Fruit fly (Drosophila melanogaster) whole organism, embryonic: ENCODE data around the gene spo.

Source experiments
- Abd-B ChIP-seq: fragments of 200-800 bp; sonication (Bioruptor generic); optimal IDR thresholded peaks from 2 replicates; lab custom pipeline; 2018; ENCODE audit warnings: missing biosample characterization, mild to moderate bottlenecking, missing genetic modification characterization, moderate library complexity
- Aef1 ChIP-seq: fragments of 200-800 bp; sonication (Bioruptor generic); IDR thresholded peaks from 3 replicates; pipeline ENCODE4 v1.3.6; 2022; ENCODE audit warnings: missing biosample characterization, missing genetic modification characterization
- Blimp-1 ChIP-seq: fragments of 200-800 bp; sonication (Bioruptor generic); optimal IDR thresholded peaks from 3 replicates; lab custom pipeline; 2018; ENCODE audit warnings: missing biosample characterization, missing genetic modification characterization, mild to moderate bottlenecking, moderate library complexity, missing genetic modification reagents
- CG10321 ChIP-seq: fragments of 200-800 bp; sonication (Bioruptor generic); IDR thresholded peaks from 2 replicates; pipeline ENCODE4 v1.3.6; 2022; ENCODE audit warnings: missing biosample characterization, missing genetic modification characterization
- CG10431 ChIP-seq: fragments of 200-800 bp; sonication (Bioruptor generic); optimal IDR thresholded peaks from 3 replicates; lab custom pipeline; 2018; ENCODE audit warnings: missing biosample characterization, mild to moderate bottlenecking, missing genetic modification characterization
- CG11398 ChIP-seq: fragments of 200-800 bp; sonication (Bioruptor generic); optimal IDR thresholded peaks from 2 replicates; lab custom pipeline; 2016; ENCODE audit warnings: missing biosample characterization, missing genetic modification characterization
- CG12769 ChIP-seq: fragments of 200-800 bp; sonication (Bioruptor generic); optimal IDR thresholded peaks from 2 replicates; lab custom pipeline; 2019; ENCODE audit warnings: missing biosample characterization, mild to moderate bottlenecking, missing genetic modification characterization, moderate library complexity
- CG14050 ChIP-seq: fragments of 200-800 bp; sonication (Bioruptor generic); IDR thresholded peaks from 3 replicates; pipeline ENCODE4 v1.3.6; 2022; ENCODE audit warnings: missing biosample characterization, missing genetic modification characterization
- CG14441 ChIP-seq: fragments of 200-800 bp; sonication (Bioruptor generic); IDR thresholded peaks from 2 replicates; pipeline ENCODE4 v1.3.6; 2022; ENCODE audit warnings: missing biosample characterization, missing genetic modification characterization
- CG16813 ChIP-seq: fragments of 200-800 bp; sonication (Bioruptor generic); IDR thresholded peaks from 3 replicates; pipeline ENCODE4 v1.3.6; 2022; ENCODE audit warnings: missing biosample characterization, missing genetic modification characterization; ENCODE audit not compliant: partially characterized antibody
- CG16815 ChIP-seq: fragments of 200-800 bp; sonication (Bioruptor generic); optimal IDR thresholded peaks from 3 replicates; lab custom pipeline; 2017; ENCODE audit warnings: missing biosample characterization, mild to moderate bottlenecking, missing genetic modification characterization
- CG17829 ChIP-seq: fragments of 200-800 bp; optimal IDR thresholded peaks from 2 replicates; lab custom pipeline; 2019; ENCODE audit warnings: missing biosample characterization, mild to moderate bottlenecking, missing genetic modification characterization, moderate library complexity
- CG18619 ChIP-seq: fragments of 200-800 bp; sonication (Bioruptor generic); optimal IDR thresholded peaks from 3 replicates; lab custom pipeline; 2017; ENCODE audit warnings: missing biosample characterization, mild to moderate bottlenecking, missing genetic modification characterization
- CG2120 ChIP-seq: fragments of 200-800 bp; sonication (Bioruptor generic); optimal IDR thresholded peaks from 3 replicates; lab custom pipeline; 2016; ENCODE audit warnings: missing biosample characterization, missing genetic modification characterization
- CG2199 ChIP-seq: fragments of 200-800 bp; sonication (Bioruptor generic); IDR thresholded peaks from 3 replicates; pipeline ENCODE4 v1.3.6; 2022; ENCODE audit warnings: missing biosample characterization, missing genetic modification characterization
- CG30403 ChIP-seq: fragments of 200-800 bp; sonication (Bioruptor generic); optimal IDR thresholded peaks from 3 replicates; lab custom pipeline; 2016; ENCODE audit warnings: missing biosample characterization, missing genetic modification characterization
- CG31388 ChIP-seq: fragments of 200-800 bp; sonication (Bioruptor generic); optimal IDR thresholded peaks from 2 replicates; lab custom pipeline; 2016; ENCODE audit warnings: missing biosample characterization, missing genetic modification characterization
- CG32532 ChIP-seq: fragments of 200-800 bp; sonication (Bioruptor generic); IDR thresholded peaks from 2 replicates; pipeline ENCODE4 v1.3.6; 2022; ENCODE audit warnings: missing biosample characterization, missing genetic modification characterization
- CG4617 ChIP-seq: fragments of 200-800 bp; sonication (Bioruptor generic); optimal IDR thresholded peaks from 3 replicates; lab custom pipeline; 2016; ENCODE audit warnings: missing biosample characterization, missing genetic modification characterization, borderline replicate concordance
- CG6654 ChIP-seq: fragments of 200-800 bp; sonication (Bioruptor generic); optimal IDR thresholded peaks from 2 replicates; lab custom pipeline; 2017; ENCODE audit warnings: missing biosample characterization, mild to moderate bottlenecking, missing genetic modification characterization
- CG6813 ChIP-seq: fragments of 200-800 bp; sonication (Bioruptor generic); optimal IDR thresholded peaks from 2 replicates; lab custom pipeline; 2017; ENCODE audit warnings: missing biosample characterization, missing genetic modification characterization, mild to moderate bottlenecking, moderate library complexity, missing genetic modification reagents
- CG7556 ChIP-seq: fragments of 200-800 bp; sonication (Bioruptor generic); optimal IDR thresholded peaks from 2 replicates; lab custom pipeline; 2017; ENCODE audit warnings: missing biosample characterization, mild to moderate bottlenecking, missing genetic modification characterization
- CG7745 ChIP-seq: fragments of 200-800 bp; sonication (Bioruptor generic); optimal IDR thresholded peaks from 2 replicates; lab custom pipeline; 2018; ENCODE audit warnings: missing biosample characterization, mild to moderate bottlenecking, missing genetic modification characterization, moderate library complexity
- CG8290 ChIP-seq, 3 experiments: fragments of 200-800 bp; sonication (Bioruptor generic); optimal IDR thresholded peaks; 2 replicates each; lab custom pipeline; 2016 to 2019; ENCODE audit warnings: missing biosample characterization in 3 of 3, missing genetic modification characterization in 3 of 3, mild to moderate bottlenecking in 2 of 3, moderate library complexity in 1 of 3
- CG8924 ChIP-seq: fragments of 200-800 bp; optimal IDR thresholded peaks from 3 replicates; lab custom pipeline; 2019; ENCODE audit warnings: missing biosample characterization, mild to moderate bottlenecking, missing genetic modification characterization, moderate library complexity
- CG9609 ChIP-seq: fragments of 200-800 bp; sonication (Bioruptor generic); optimal IDR thresholded peaks from 3 replicates; lab custom pipeline; 2016; ENCODE audit warnings: missing biosample characterization, missing genetic modification characterization
- CG9727 ChIP-seq: fragments of 200-800 bp; sonication (Bioruptor generic); optimal IDR thresholded peaks from 3 replicates; lab custom pipeline; 2017; ENCODE audit warnings: missing biosample characterization, mild to moderate bottlenecking, missing genetic modification characterization
- Dek ChIP-seq: fragments of 200-800 bp; sonication (Bioruptor generic); optimal IDR thresholded peaks from 3 replicates; lab custom pipeline; 2019; ENCODE audit warnings: missing biosample characterization, mild to moderate bottlenecking, missing genetic modification characterization, moderate library complexity
- Elba2 ChIP-seq: fragments of 200-800 bp; sonication (Bioruptor generic); optimal IDR thresholded peaks from 3 replicates; lab custom pipeline; 2016; ENCODE audit warnings: missing biosample characterization, missing genetic modification characterization
- GATAe ChIP-seq: fragments of 200-800 bp; sonication (Bioruptor generic); conservative IDR thresholded peaks from 2 replicates; pipeline ENCODE4 v1.3.6; 2022; ENCODE audit warnings: missing biosample characterization, missing genetic modification characterization
- Gug ChIP-seq: fragments of 200-800 bp; sonication (Bioruptor generic); IDR thresholded peaks from 4 replicates; pipeline ENCODE4 v1.3.6; 2022; ENCODE audit warnings: missing biosample characterization, missing genetic modification characterization
- Hsf ChIP-seq: fragments of 200-800 bp; sonication (Bioruptor generic); optimal IDR thresholded peaks from 3 replicates; lab custom pipeline; 2016; ENCODE audit warnings: missing biosample characterization, missing genetic modification characterization
- MBD-R2 ChIP-seq: fragments of 200-800 bp; sonication (Bioruptor generic); IDR thresholded peaks from 2 replicates; pipeline ENCODE4 v1.3.6; 2022; ENCODE audit warnings: missing biosample characterization, missing genetic modification characterization
- Oaz ChIP-seq: fragments of 200-800 bp; sonication (Bioruptor generic); IDR thresholded peaks from 2 replicates; pipeline ENCODE4 v1.3.6; 2022; ENCODE audit warnings: missing biosample characterization, missing genetic modification characterization
- Ptx1 ChIP-seq: fragments of 200-800 bp; sonication (Bioruptor generic); IDR thresholded peaks from 2 replicates; pipeline ENCODE4 v1.3.6; 2022; ENCODE audit warnings: missing biosample characterization, missing genetic modification characterization
- Rfx ChIP-seq: fragments of 200-800 bp; sonication (Bioruptor generic); IDR thresholded peaks from 2 replicates; pipeline ENCODE4 v1.3.6; 2022; ENCODE audit warnings: missing biosample characterization, missing genetic modification characterization
- Xbp1 ChIP-seq: fragments of 200-800 bp; sonication (Bioruptor generic); optimal IDR thresholded peaks from 3 replicates; lab custom pipeline; 2016; ENCODE audit warnings: missing biosample characterization, mild to moderate bottlenecking, missing genetic modification characterization
- al ChIP-seq: fragments of 200-800 bp; sonication (Bioruptor generic); IDR thresholded peaks from 2 replicates; pipeline ENCODE4 v1.3.6; 2022; ENCODE audit warnings: missing biosample characterization, missing genetic modification characterization
- cas ChIP-seq: fragments of 200-800 bp; sonication (Bioruptor generic); IDR thresholded peaks from 2 replicates; pipeline ENCODE4 v1.3.6; 2022; ENCODE audit warnings: missing biosample characterization, missing genetic modification characterization
- emc ChIP-seq: fragments of 200-800 bp; sonication (Bioruptor generic); optimal IDR thresholded peaks from 2 replicates; lab custom pipeline; 2016; ENCODE audit warnings: missing biosample characterization, missing genetic modification characterization
- esg ChIP-seq: fragments of 200-800 bp; sonication (Bioruptor generic); conservative IDR thresholded peaks from 2 replicates; pipeline ENCODE4 v1.3.6; 2022; ENCODE audit warnings: missing biosample characterization, missing genetic modification characterization
- fd3F ChIP-seq: fragments of 200-800 bp; sonication (Bioruptor generic); optimal IDR thresholded peaks from 2 replicates; lab custom pipeline; 2018; ENCODE audit warnings: missing biosample characterization, mild to moderate bottlenecking, missing genetic modification characterization, moderate library complexity
- gem ChIP-seq: fragments of 200-800 bp; sonication (Bioruptor generic); optimal IDR thresholded peaks from 2 replicates; lab custom pipeline; 2019; ENCODE audit warnings: missing biosample characterization, mild to moderate bottlenecking, missing genetic modification characterization, moderate library complexity
- hkb ChIP-seq, 2 experiments: fragments of 200-800 bp in 1 of 2; fragments of >200 bp in 1 of 2; sonication (Bioruptor generic) in 1 of 2; IDR thresholded peaks in 1 of 2; optimal IDR thresholded peaks in 1 of 2; 2 replicates each; pipeline versions ENCODE4 v1.3.6 to Lab custom; 2017 to 2022; ENCODE audit warnings: missing biosample characterization in 1 of 2, missing genetic modification characterization in 1 of 2
- lbe ChIP-seq: fragments of 200-800 bp; sonication (Bioruptor generic); optimal IDR thresholded peaks from 2 replicates; lab custom pipeline; 2016; ENCODE audit warnings: missing biosample characterization, mild to moderate bottlenecking, missing genetic modification characterization
- otp ChIP-seq: fragments of 200-800 bp; sonication (Bioruptor generic); IDR thresholded peaks from 3 replicates; pipeline ENCODE4, ENCODE4 v1.3.6; 2022; ENCODE audit warnings: missing biosample characterization, missing genetic modification characterization
- p53 ChIP-seq: fragments of 200-800 bp; sonication (Bioruptor generic); optimal IDR thresholded peaks from 2 replicates; lab custom pipeline; 2016; ENCODE audit warnings: missing biosample characterization, missing genetic modification characterization
- pho ChIP-seq: fragments of 200-800 bp; sonication (Bioruptor generic); optimal IDR thresholded peaks from 2 replicates; lab custom pipeline; 2016; ENCODE audit warnings: missing biosample characterization, missing genetic modification characterization
- row ChIP-seq: fragments of 200-800 bp; sonication (Bioruptor generic); IDR thresholded peaks from 3 replicates; pipeline ENCODE4 v1.3.6; 2022; ENCODE audit warnings: missing biosample characterization, missing genetic modification characterization
- slbo ChIP-seq: fragments of 200-800 bp; sonication (Bioruptor generic); IDR thresholded peaks from 2 replicates; pipeline ENCODE4 v1.3.6; 2022; ENCODE audit warnings: missing biosample characterization, missing genetic modification characterization

Gene spo

DNA sequence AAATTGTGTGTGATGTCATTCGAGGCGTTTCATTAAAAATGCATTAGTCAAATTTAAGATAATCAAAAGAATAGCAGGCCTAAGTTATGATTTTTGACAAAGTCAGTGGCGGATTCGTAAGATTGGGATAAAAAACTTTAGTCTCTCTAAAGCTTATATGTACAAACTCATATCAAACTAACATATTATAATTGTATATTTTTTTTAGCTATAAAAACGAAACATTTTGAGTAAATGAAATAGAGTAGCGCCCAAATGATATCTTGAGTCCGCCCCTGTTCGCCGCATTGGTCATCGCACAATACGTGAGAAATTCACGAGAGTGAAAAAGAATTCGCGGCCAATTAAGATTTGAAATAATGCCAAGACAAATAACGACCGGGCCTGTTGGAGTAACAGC, 38.0 kb downstream of the spo start (continued):
- TF ChIP-seq cas (GFP tag; lab: Robert Waterston, UW) (peak; percentile 59; the same call in 1 of the 2 replicates), Gug (GFP tag; lab: Robert Waterston, UW) (peak; percentile 57; the same call in 1 of the 4 replicates), CG8290 (GFP tag; optimal IDR thresholded peaks at IDR 0.05; lab: Kevin White, UChicago) (no peak), CG8290 (tag; optimal IDR thresholded peaks at IDR 0.05; lab: Kevin White, UChicago) (no peak), CG12769 (tag; lab: Kevin White, UChicago) (no peak), slbo (peak; percentile 81), hkb (optimal IDR thresholded peaks at IDR 0.05; lab: Kevin White, UChicago) (no peak), hkb (GFP tag; IDR thresholded peaks at IDR 0.05; lab: Robert Waterston, UW) (peak; percentile 56), CG8924 (peak; percentile 40), Oaz (no peak), CG2199 (GFP tag; lab: Robert Waterston, UW) (no peak), emc (GFP tag; lab: Kevin White, UChicago) (no peak), Rfx (GFP tag; lab: Robert Waterston, UW) (peak; percentile 87), CG4617 (no peak), Elba2 (GFP tag; lab: Kevin White, UChicago) (no peak), CG9609 (GFP tag; lab: Kevin White, UChicago) (no peak), CG9727 (no peak), Aef1 (GFP tag; lab: Robert Waterston, UW) (peak; percentile 79), CG16813 (GFP tag; lab: Robert Waterston, UW) (no peak), CG30403 (GFP tag; lab: Kevin White, UChicago) (peak; percentile 55), Ptx1 (peak; percentile 72), CG14050 (GFP tag; lab: Robert Waterston, UW) (peak; percentile 31; the same call in 2 of the 3 replicates), CG31388 (no peak), GATAe (GFP tag; lab: Robert Waterston, UW) (0 out of 2 replicates have a peak, but pooled peaks have one; percentile 13), Dek (tag; lab: Kevin White, UChicago) (peak; percentile 38), otp (no peak), esg (peak; percentile 61), CG10431 (GFP tag; lab: Kevin White, UChicago) (no peak), CG7556 (peak; percentile 18), CG10321 (GFP tag; lab: Robert Waterston, UW) (no peak), lbe (GFP tag; lab: Kevin White, UChicago) (peak; percentile 47), CG18619 (GFP tag; lab: Kevin White, UChicago) (peak; percentile 19), row (GFP tag; lab: Robert Waterston, UW) (peak; percentile 73), pho (no peak), CG2120 (GFP tag; lab: Kevin White, UChicago) (peak; percentile 56), Blimp-1 (peak; percentile 57), CG6813 (peak; percentile 25), fd3F (GFP tag; lab: Kevin White, UChicago) (peak; percentile 58), CG16815 (peak; percentile 26), CG6654 (GFP tag; lab: Kevin White, UChicago) (no peak), al (GFP tag; lab: Robert Waterston, UW) (peak; percentile 82), gem (tag; lab: Kevin White, UChicago) (peak; percentile 73), CG11398 (GFP tag; lab: Kevin White, UChicago) (no peak), Hsf (GFP tag; lab: Kevin White, UChicago) (peak; percentile 14), CG14441 (GFP tag; lab: Robert Waterston, UW) (peak; percentile 69), CG32532 (GFP tag; lab: Robert Waterston, UW) (peak; percentile 70), Xbp1 (GFP tag; lab: Kevin White, UChicago) (peak; percentile 50), CG17829 (tag; lab: Kevin White, UChicago) (no peak), Abd-B (peak; percentile 65), CG7745 (tag; lab: Kevin White, UChicago) (no peak), p53 (GFP tag; lab: Kevin White, UChicago) (no peak), MBD-R2 (GFP tag; lab: Robert Waterston, UW) (peak; percentile 50; the same call in 1 of the 2 replicates)
